Fruit fly (Drosophila melanogaster): ENCODE data around the gene CG3744.

CG3744 gene

dm6 chr3R:24860316-24860826 is 16.1 kb downstream of the CG3744 start, which contains the start of gene CG13639:
CG13639 (minus strand) TSS chr3R:24860366.
- TF ChIP-seq CG6163 (GFP tag; IDR thresholded peaks at IDR 0.05) (0 out of 3 replicates have a peak, but pooled peaks have one; percentile 24), ss (GFP tag; optimal IDR thresholded peaks at IDR 0.05) (peak in 1 of 2 experiments; percentile 51), CG34406 (GFP tag; optimal IDR thresholded peaks at IDR 0.05) (no peak), topi (GFP tag; optimal IDR thresholded peaks at IDR 0.05) (no peak), CG9139 (GFP tag; optimal IDR thresholded peaks at IDR 0.05) (peak; percentile 27), Eip78C (GFP tag) (peak; percentile 69), Hr4 (GFP tag; optimal IDR thresholded peaks at IDR 0.05) (no peak)

- TF ChIP-seq fkh (GFP tag; optimal IDR thresholded peaks at IDR 0.05) (no peak), Hr38 (GFP tag; optimal IDR thresholded peaks at IDR 0.05) (no peak), dac (GFP tag; optimal IDR thresholded peaks at IDR 0.05) (no peak), esn (GFP tag; optimal IDR thresholded peaks at IDR 0.05) (no peak), cyc (GFP tag; optimal IDR thresholded peaks at IDR 0.05) (no peak), CG10631 (GFP tag; optimal IDR thresholded peaks at IDR 0.05) (no peak), ss (GFP tag; optimal IDR thresholded peaks at IDR 0.05) (no peak), OdsH (GFP tag; optimal IDR thresholded peaks at IDR 0.05) (no peak), Ets96B (tag; optimal IDR thresholded peaks at IDR 0.05) (no peak), Ets21C (GFP tag; optimal IDR thresholded peaks at IDR 0.05) (no peak), fd85E (GFP tag; optimal IDR thresholded peaks at IDR 0.05) (no peak), Sox14 (GFP tag; optimal IDR thresholded peaks at IDR 0.05) (no peak)
Measured at dm6 chr3R:24859701-24860100, 16.8 kb downstream of the CG3744 start, which contains the start of gene ppk22. ppk22 (minus strand) TSS chr3R:24859801.

- no peak for TF ChIP-seq Gug (GFP tag; IDR thresholded peaks at IDR 0.05)
- no peak for TF ChIP-seq dsx (GFP tag; optimal IDR thresholded peaks at IDR 0.05; ENCODE audit: poor library complexity, severe bottlenecking)
- no peak for TF ChIP-seq CG3919 (GFP tag; optimal IDR thresholded peaks at IDR 0.05)
- TF ChIP-seq CG4318 (GFP tag; optimal IDR thresholded peaks at IDR 0.05) = no peak
- TF ChIP-seq CG7368 (GFP tag; optimal IDR thresholded peaks at IDR 0.05) = no peak
- TF ChIP-seq salr (GFP tag; optimal IDR thresholded peaks at IDR 0.05) = no peak
- no peak for TF ChIP-seq Ets96B (tag; optimal IDR thresholded peaks at IDR 0.05)
- TF ChIP-seq CG11902 (GFP tag; optimal IDR thresholded peaks at IDR 0.05) = no peak
- TF ChIP-seq CG9139 (GFP tag; optimal IDR thresholded peaks at IDR 0.05) = no peak
- no peak for TF ChIP-seq CG6276 (GFP tag; optimal IDR thresholded peaks at IDR 0.05)
- no peak for TF ChIP-seq Hr38 (GFP tag; optimal IDR thresholded peaks at IDR 0.05)
- TF ChIP-seq CG32006 (GFP tag; optimal IDR thresholded peaks at IDR 0.05) = no peak
- no peak for TF ChIP-seq CG6854 (GFP tag; optimal IDR thresholded peaks at IDR 0.05)
- no peak for TF ChIP-seq CG3032 (tag; optimal IDR thresholded peaks at IDR 0.05)
- no peak for TF ChIP-seq vri (GFP tag; optimal IDR thresholded peaks at IDR 0.05)
- no peak for TF ChIP-seq fd59A (GFP tag; optimal IDR thresholded peaks at IDR 0.05)
- TF ChIP-seq lz (GFP tag; optimal IDR thresholded peaks at IDR 0.05) = no peak
- TF ChIP-seq achi (GFP tag; optimal IDR thresholded peaks at IDR 0.05) = no peak
- no peak for TF ChIP-seq fkh (GFP tag; optimal IDR thresholded peaks at IDR 0.05)
- no peak for TF ChIP-seq cyc (GFP tag; optimal IDR thresholded peaks at IDR 0.05)
Measured at dm6 chr3R:24857459-24857858, 19.0 kb downstream of the CG3744 start, which contains the start of gene CAH4. CAH4 (minus strand) TSS chr3R:24857559.

- no peak for TF ChIP-seq CG8119 (GFP tag; IDR thresholded peaks at IDR 0.05)
- no peak for TF ChIP-seq OdsH (GFP tag; optimal IDR thresholded peaks at IDR 0.05)
- TF ChIP-seq CG34406 (GFP tag; optimal IDR thresholded peaks at IDR 0.05) = no peak
- no peak for TF ChIP-seq CG6163 (GFP tag; IDR thresholded peaks at IDR 0.05)
- TF ChIP-seq CG6854 (GFP tag; optimal IDR thresholded peaks at IDR 0.05) = no peak
- TF ChIP-seq Met (GFP tag; optimal IDR thresholded peaks at IDR 0.05) = no peak
- TF ChIP-seq Sox102F (GFP tag; optimal IDR thresholded peaks at IDR 0.05) = no peak
Measured at dm6 chr3R:24856143-24856542, 20.3 kb downstream of the CG3744 start, which contains the start of gene HDAC11. HDAC11 (minus strand) TSS chr3R:24856243.

All from whole organism, prepupa.